Worm (Caenorhabditis elegans) whole organism, L1 larva: ENCODE results near the gene lsy-12.

Experiments
- alr-1 ChIP-seq: fragments of 200-800 bp; sonication (Bioruptor generic); optimal IDR thresholded peaks from 2 replicates; lab custom pipeline; 2018; ENCODE audit warnings: borderline replicate concordance, mild to moderate bottlenecking, missing genetic modification characterization, missing compliant biosample characterization
- aly-2 ChIP-seq: fragments of 150-350 bp; optimal IDR thresholded peaks from 2 replicates; lab custom pipeline; 2014; ENCODE audit warnings: missing biosample characterization, missing genetic modification characterization
- egl-27 ChIP-seq, 2 experiments: fragments of 150-350 bp in 1 of 2; sonication (generic microtip); optimal IDR thresholded peaks; 3 replicates each; lab custom pipeline; 2017 to 2018; ENCODE audit warnings: missing biosample characterization in 2 of 2, missing genetic modification characterization in 2 of 2, missing genetic modification reagents in 2 of 2
- fos-1 ChIP-seq: fragments of 150-350 bp; optimal IDR thresholded peaks from 2 replicates; lab custom pipeline; 2014; ENCODE audit warnings: missing biosample characterization, missing genetic modification characterization
- lin-13 ChIP-seq: fragments of 150-350 bp; optimal IDR thresholded peaks from 2 replicates; lab custom pipeline; 2014; ENCODE audit warnings: missing biosample characterization, missing genetic modification reagents, missing genetic modification characterization
- lir-3 ChIP-seq: sonication (generic microtip); optimal IDR thresholded peaks from 2 replicates; lab custom pipeline; 2016; ENCODE audit warnings: mild to moderate bottlenecking, missing genetic modification characterization, moderate library complexity, missing compliant biosample characterization; ENCODE audit not compliant: poor library complexity
- nhr-20 ChIP-seq: sonication (generic microtip); optimal IDR thresholded peaks from 2 replicates; lab custom pipeline; 2016; ENCODE audit warnings: mild to moderate bottlenecking, missing genetic modification characterization, missing compliant biosample characterization
- nhr-90 ChIP-seq: sonication (generic microtip); optimal IDR thresholded peaks from 2 replicates; lab custom pipeline; 2016; ENCODE audit warnings: mild to moderate bottlenecking, missing genetic modification characterization, missing compliant biosample characterization; ENCODE audit not compliant: poor library complexity
- pqm-1 ChIP-seq: sonication (generic microtip); optimal IDR thresholded peaks from 3 replicates; lab custom pipeline; 2017; ENCODE audit warnings: missing biosample characterization, missing genetic modification characterization
- skn-1 ChIP-seq: fragments of 150-350 bp; optimal IDR thresholded peaks from 2 replicates; lab custom pipeline; 2014; ENCODE audit warnings: missing biosample characterization, missing genetic modification characterization
- unc-98 ChIP-seq: fragments of 200-800 bp; sonication (Bioruptor generic); IDR thresholded peaks from 2 replicates; pipeline ENCODE4 v1.3.6; 2022; ENCODE audit warnings: missing genetic modification characterization, missing compliant biosample characterization

DNA sequence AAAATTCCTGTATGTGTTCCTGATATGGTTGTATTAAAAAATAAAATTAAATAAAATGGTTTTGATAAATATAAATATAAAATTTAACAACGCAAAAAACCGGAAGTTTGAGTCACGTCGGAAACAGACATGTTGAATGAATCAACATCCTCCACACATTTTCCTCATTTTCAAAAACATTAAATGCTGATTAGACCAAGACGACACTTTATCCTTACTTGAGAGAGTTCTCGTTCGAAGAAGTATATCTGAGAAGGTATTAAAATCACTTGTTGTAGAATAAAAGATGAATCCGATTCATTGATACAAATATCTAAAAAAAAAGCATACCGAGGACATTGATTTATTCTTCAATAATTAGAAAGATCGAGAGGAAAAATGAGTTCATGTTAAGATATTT is 61.6 kb downstream of the lsy-12 start:
- no peak for TF ChIP-seq unc-98 (GFP tag; lab: Robert Waterston, UW)
- no peak for TF ChIP-seq egl-27 (tag; optimal IDR thresholded peaks at IDR 0.05; lab: Kevin White, UChicago)
- TF ChIP-seq lir-3 (tag; lab: Kevin White, UChicago) = no peak
- no peak for TF ChIP-seq pqm-1 (tag; lab: Kevin White, UChicago)
- no peak for TF ChIP-seq fos-1 (tag; lab: Kevin White, UChicago)
- no peak for TF ChIP-seq alr-1 (tag; lab: Kevin White, UChicago)
- no peak for TF ChIP-seq nhr-90 (tag; lab: Kevin White, UChicago)
- no peak for TF ChIP-seq skn-1 (tag; lab: Kevin White, UChicago)
- TF ChIP-seq lin-13 (GFP tag; lab: Kevin White, UChicago) = no peak
- no peak for TF ChIP-seq nhr-20 (tag; lab: Kevin White, UChicago)
- TF ChIP-seq aly-2 = no peak
